Fruit fly (Drosophila melanogaster) whole organism, wandering third instar larva: ENCODE measurements around the gene CG3819.

Experiments used
- Abd-B ChIP-seq: fragments of >200 bp; optimal IDR thresholded peaks from 2 replicates; lab custom pipeline; 2017; ENCODE audit warnings: missing biosample characterization, missing genetic modification characterization
- CG9705 ChIP-seq: fragments of 200-800 bp; sonication (Bioruptor generic); optimal IDR thresholded peaks from 2 replicates; lab custom pipeline; 2018; ENCODE audit warnings: missing biosample characterization, mild to moderate bottlenecking, missing genetic modification characterization
- Dfd ChIP-seq: fragments of >200 bp; optimal IDR thresholded peaks from 2 replicates; lab custom pipeline; 2017; ENCODE audit warnings: missing biosample characterization, missing genetic modification characterization
- Dif ChIP-seq: fragments of 200-275, 200-300 bp; sonication (Bioruptor generic); optimal IDR thresholded peaks from 2 replicates; lab custom pipeline; 2018; ENCODE audit warnings: missing biosample characterization, missing genetic modification characterization; ENCODE audit not compliant: partially characterized antibody
- Hnf4 ChIP-seq: fragments of 200-800 bp; sonication (Bioruptor generic); optimal IDR thresholded peaks from 2 replicates; lab custom pipeline; 2016; ENCODE audit warnings: missing biosample characterization, mild to moderate bottlenecking, missing genetic modification characterization
- Hr78 ChIP-seq: fragments of >200 bp; optimal IDR thresholded peaks from 2 replicates; lab custom pipeline; 2017; ENCODE audit warnings: missing biosample characterization, missing genetic modification characterization
- Mio ChIP-seq: sonication (Bioruptor generic); optimal IDR thresholded peaks from 2 replicates; lab custom pipeline; 2016; ENCODE audit warnings: missing biosample characterization, missing genetic modification characterization
- Myc ChIP-seq: fragments of >200 bp; optimal IDR thresholded peaks from 2 replicates; lab custom pipeline; 2017
- N ChIP-seq: fragments of >200 bp; optimal IDR thresholded peaks from 2 replicates; lab custom pipeline; 2018; ENCODE audit warnings: missing biosample characterization, missing external identifiers, missing genetic modification characterization
- OdsH ChIP-seq: fragments of 200-800 bp; sonication (Bioruptor generic); optimal IDR thresholded peaks from 2 replicates; lab custom pipeline; 2016; ENCODE audit warnings: missing biosample characterization, mild to moderate bottlenecking, missing genetic modification characterization
- Vsx2 ChIP-seq: fragments of 200-300, 225-300 bp; sonication (Bioruptor generic); optimal IDR thresholded peaks from 2 replicates; lab custom pipeline; 2018; ENCODE audit warnings: missing biosample characterization, missing genetic modification characterization; ENCODE audit not compliant: partially characterized antibody
- br ChIP-seq: fragments of 200-800 bp; sonication (Bioruptor generic); optimal IDR thresholded peaks from 2 replicates; lab custom pipeline; 2016; ENCODE audit warnings: missing biosample characterization, missing genetic modification characterization
- dl ChIP-seq, 2 experiments: fragments of 175-275, 200-275 bp in 1 of 2; fragments of 200-275 bp in 1 of 2; sonication (Bioruptor generic); optimal IDR thresholded peaks; lab custom pipeline; 2018; ENCODE audit warnings: mild to moderate bottlenecking in 2 of 2, missing biosample characterization in 2 of 2, missing genetic modification characterization in 2 of 2, moderate library complexity in 2 of 2; ENCODE audit not compliant: partially characterized antibody in 2 of 2, insufficient read depth in 1 of 2
- dmrt93B ChIP-seq: fragments of 200-800 bp; sonication (Bioruptor generic); optimal IDR thresholded peaks from 2 replicates; lab custom pipeline; 2018; ENCODE audit warnings: missing biosample characterization, mild to moderate bottlenecking, missing genetic modification characterization
- foxo ChIP-seq, 2 experiments: fragments of 200-800 bp; sonication (Bioruptor generic); optimal IDR thresholded peaks; 2 replicates in 1 of 2; 3 replicates in 1 of 2; lab custom pipeline; 2016 to 2017; ENCODE audit warnings: missing biosample characterization in 2 of 2, missing genetic modification characterization in 2 of 2
- fru ChIP-seq: fragments of 200-800 bp; sonication (Bioruptor generic); optimal IDR thresholded peaks from 3 replicates; lab custom pipeline; 2016; ENCODE audit warnings: missing biosample characterization, mild to moderate bottlenecking, missing genetic modification characterization
- h ChIP-seq: fragments of 200-800 bp; sonication (Bioruptor generic); optimal IDR thresholded peaks from 3 replicates; lab custom pipeline; 2016; ENCODE audit warnings: missing biosample characterization, mild to moderate bottlenecking, missing genetic modification characterization
- jim ChIP-seq: fragments of 175-275, 200-325 bp; sonication (Bioruptor generic); optimal IDR thresholded peaks from 2 replicates; lab custom pipeline; 2016; ENCODE audit warnings: missing biosample characterization, mild to moderate bottlenecking, missing genetic modification characterization
- lola ChIP-seq: fragments of >200 bp; optimal IDR thresholded peaks from 2 replicates; lab custom pipeline; 2017; ENCODE audit warnings: missing biosample characterization, missing genetic modification characterization
- pan ChIP-seq: fragments of >200 bp; optimal IDR thresholded peaks from 2 replicates; lab custom pipeline; 2017
- rgr ChIP-seq: fragments of 200-800 bp; sonication (Bioruptor generic); optimal IDR thresholded peaks from 3 replicates; lab custom pipeline; 2016; ENCODE audit warnings: missing biosample characterization, mild to moderate bottlenecking, missing genetic modification characterization
- sage ChIP-seq: fragments of 200-800 bp; sonication (Bioruptor generic); optimal IDR thresholded peaks from 2 replicates; lab custom pipeline; 2016; ENCODE audit warnings: missing biosample characterization, mild to moderate bottlenecking, missing genetic modification characterization
- usp ChIP-seq: fragments of >200 bp; optimal IDR thresholded peaks from 2 replicates; lab custom pipeline; 2017; ENCODE audit warnings: missing biosample characterization, missing genetic modification characterization
- woc ChIP-seq: sonication (Bioruptor generic); optimal IDR thresholded peaks from 2 replicates; lab custom pipeline; 2016; ENCODE audit warnings: missing biosample characterization, mild to moderate bottlenecking, missing genetic modification characterization

Gene CG3819

dm6 chr3L:18922086-18922485 lies at the start of gene CG3819:
CG3819 (minus strand) TSS chr3L:18922108.
- TF ChIP-seq OdsH (GFP tag; lab: Kevin White, UChicago) (no peak), dl (GFP tag; optimal IDR thresholded peaks at IDR 0.05; lab: Kevin White, UChicago; ENCODE audit: insufficient read depth in 1 of 2, partially characterized antibody in 2 of 2) (no peak), fru (GFP tag; lab: Kevin White, UChicago) (no peak), CG9705 (no peak), h (GFP tag; lab: Kevin White, UChicago) (no peak), usp (no peak), lola (no peak), dmrt93B (GFP tag; lab: Kevin White, UChicago) (no peak), sage (GFP tag; lab: Kevin White, UChicago) (no peak), Myc (lab: Kevin White, UChicago) (no peak), Dfd (GFP tag; lab: Kevin White, UChicago) (no peak), Hr78 (GFP tag; lab: Kevin White, UChicago) (no peak)

DNA sequence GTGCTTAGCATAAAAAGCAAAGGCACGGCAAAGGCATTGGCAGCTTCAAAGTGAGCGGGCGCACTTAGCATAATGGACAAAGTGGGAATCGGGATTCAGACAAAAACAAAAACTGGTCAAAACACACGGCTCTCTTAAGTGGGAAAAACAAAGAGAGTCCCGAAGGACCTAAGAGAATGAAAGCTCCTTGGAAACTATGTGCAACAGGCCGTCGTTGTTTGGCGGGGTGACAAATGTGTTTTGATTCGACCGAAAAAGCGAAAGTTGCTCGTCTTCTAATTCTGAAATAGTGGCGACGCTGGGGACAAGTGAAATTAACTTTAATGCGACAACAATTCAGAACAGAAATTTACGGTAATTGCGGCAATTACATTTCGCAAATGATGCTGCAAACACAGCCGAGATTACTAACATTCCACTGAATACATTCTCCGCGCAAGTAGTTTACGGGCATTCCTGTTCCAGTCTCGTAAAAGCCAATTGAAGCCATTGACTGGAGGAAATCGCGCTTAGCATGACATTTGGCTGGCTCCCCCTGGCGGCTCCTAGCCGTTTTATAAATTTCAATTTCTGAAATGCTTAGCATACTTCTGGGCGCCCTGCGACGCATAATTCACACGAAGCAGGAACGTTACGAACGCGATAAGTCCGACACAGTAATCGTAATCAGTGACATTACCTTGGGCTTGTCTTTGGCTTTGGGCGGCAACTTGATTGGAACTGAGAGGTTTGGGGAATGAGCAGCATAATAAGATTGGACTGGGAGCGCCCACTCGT lies 46.5 kb upstream of the CG3819 start:
- peak; percentile 3 for TF ChIP-seq Myc (lab: Kevin White, UChicago)
- no peak for TF ChIP-seq woc (GFP tag; lab: Kevin White, UChicago)
- TF ChIP-seq, all 38 proteins: peak for 1

DNA sequence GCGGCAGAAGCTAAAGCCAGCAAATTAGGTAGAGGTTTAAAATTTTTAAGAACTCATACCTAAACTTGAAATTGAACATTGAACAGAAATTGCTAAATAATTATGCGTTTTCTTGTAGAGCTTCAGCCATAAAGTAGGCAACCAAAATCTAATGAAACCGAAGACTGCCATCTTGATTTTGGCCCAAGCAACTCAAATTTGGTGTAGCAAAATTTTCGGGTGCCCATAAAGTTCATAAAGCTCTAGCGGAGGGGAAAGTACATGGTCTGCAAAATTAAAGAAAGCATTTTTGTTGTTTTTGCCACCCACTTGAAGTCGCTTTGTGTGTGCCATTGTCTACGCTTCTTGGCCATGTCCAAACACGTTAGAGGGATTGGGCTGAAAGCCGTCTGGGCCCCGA lies 35.1 kb upstream of the CG3819 start:
- peak; percentile 79 for TF ChIP-seq N (GFP tag; lab: Kevin White, UChicago)
- peak; percentile 3 for TF ChIP-seq pan (lab: Kevin White, UChicago)
- TF ChIP-seq Abd-B (GFP tag; lab: Kevin White, UChicago) = no peak
- peak; percentile 66 for TF ChIP-seq Myc (lab: Kevin White, UChicago)

- TF ChIP-seq dl (GFP tag; optimal IDR thresholded peaks at IDR 0.05; lab: Kevin White, UChicago; ENCODE audit: insufficient read depth in 1 of 2, partially characterized antibody in 2 of 2) (peak in 1 of 2 experiments; percentile 26), woc (GFP tag; lab: Kevin White, UChicago) (peak; percentile 37), Dfd (GFP tag; lab: Kevin White, UChicago) (no peak), Mio (no peak), fru (GFP tag; lab: Kevin White, UChicago) (peak; percentile 56)
- TF ChIP-seq, all 38 proteins: peak for 3
These were observed 30.5 kb upstream of the CG3819 start for dm6 chr3L:18952399-18952798.

DNA sequence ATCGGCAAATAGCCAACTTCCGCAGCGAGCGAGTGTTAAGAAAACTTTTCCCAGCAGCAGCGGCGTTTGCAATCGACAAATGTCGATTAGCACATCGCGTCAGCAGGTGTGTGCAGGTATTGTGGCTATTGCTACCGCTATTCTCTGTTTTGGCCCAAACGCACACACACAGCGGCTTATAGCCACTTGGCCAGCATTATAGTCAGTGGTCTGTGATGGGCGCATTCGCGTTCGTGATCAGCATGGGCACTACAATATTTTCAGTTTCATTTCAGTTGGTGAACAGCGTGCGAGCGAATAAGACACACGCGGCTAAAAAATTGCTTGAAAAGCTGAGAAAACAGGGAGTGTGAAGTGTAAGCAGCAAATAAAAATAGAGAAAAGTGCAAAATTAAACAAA lies 28.5 kb upstream of the CG3819 start, which contains the start of gene CG6836:
TSS of gene CG6836 (plus strand) at position 271 of the 400 bp plus-strand sequence.
- TF ChIP-seq rgr (no peak), Hr78 (GFP tag; lab: Kevin White, UChicago) (no peak), lola (no peak), dl (GFP tag; optimal IDR thresholded peaks at IDR 0.05; lab: Kevin White, UChicago; ENCODE audit: insufficient read depth in 1 of 2, partially characterized antibody in 2 of 2) (no peak), sage (GFP tag; lab: Kevin White, UChicago) (no peak), br (GFP tag; lab: Kevin White, UChicago) (no peak), Hnf4 (no peak)
- TF ChIP-seq, all 38 proteins: peak for 0

DNA sequence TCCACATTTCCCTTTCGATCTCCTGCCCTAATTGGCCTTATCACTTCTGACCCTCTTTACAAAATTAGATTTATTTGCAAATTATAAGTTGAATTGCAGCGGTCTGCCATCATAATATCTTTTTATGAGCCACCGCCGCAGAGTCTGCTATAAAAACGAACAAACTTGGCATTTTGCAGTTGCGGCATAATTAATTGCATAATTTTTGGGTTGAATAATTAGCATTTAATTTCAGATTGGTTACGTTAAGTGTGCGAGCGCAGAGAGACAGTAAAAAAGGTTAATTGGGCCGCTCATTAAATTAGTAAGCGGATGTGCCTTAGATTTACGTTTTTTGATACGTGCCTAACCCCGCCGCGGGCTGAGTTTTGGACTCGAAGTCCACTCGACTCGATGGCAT lies 27.2 kb upstream of the CG3819 start:
- TF ChIP-seq Myc (lab: Kevin White, UChicago) (peak; percentile 75), N (GFP tag; lab: Kevin White, UChicago) (peak; percentile 34), rgr (no peak), Vsx2 (peak; percentile 73), Dif (GFP tag; lab: Kevin White, UChicago) (peak; percentile 14)

DNA sequence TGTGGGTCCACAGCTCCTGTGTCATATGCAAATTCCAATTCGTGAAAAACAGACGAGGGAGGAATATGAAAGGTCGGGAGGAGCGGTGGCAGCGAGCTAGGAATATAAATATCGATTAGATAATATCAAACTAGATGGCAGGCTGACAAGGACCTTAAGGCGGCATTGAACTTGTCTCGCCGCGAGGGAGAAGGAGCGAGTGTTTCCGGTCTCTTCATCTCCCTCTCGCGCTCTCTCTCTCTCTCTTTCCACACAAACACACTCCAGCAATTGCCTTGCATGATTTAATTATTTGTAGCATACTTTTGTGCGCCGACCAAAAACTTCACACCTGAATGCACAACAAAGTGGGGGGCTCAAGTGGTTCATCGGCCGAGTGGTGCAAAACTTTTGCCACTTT lies 25.0 kb upstream of the CG3819 start:
- TF ChIP-seq dmrt93B (GFP tag; lab: Kevin White, UChicago) (peak; percentile 40), Myc (lab: Kevin White, UChicago) (peak; percentile 9), jim (no peak), foxo (GFP tag; optimal IDR thresholded peaks at IDR 0.05; lab: Kevin White, UChicago) (no peak)
